Worm (Caenorhabditis elegans) whole organism, young adult: Measurements from ENCODE around the gene Y46G5A.15.

ENCODE experiments used
- F57A8.1 ChIP-seq: fragments of 200-800 bp; sonication (Bioruptor generic); optimal IDR thresholded peaks from 2 replicates; lab custom pipeline; 2018; ENCODE audit warnings: mild to moderate bottlenecking, missing genetic modification characterization, moderate library complexity, missing compliant biosample characterization
- ama-1 ChIP-seq, 3 experiments: fragments of 150-350 bp in 1 of 3; sonication (generic microtip) in 2 of 3; optimal IDR thresholded peaks; 2 replicates each; lab custom pipeline; 2014 to 2018; ENCODE audit warnings: missing biosample characterization in 2 of 3, missing genetic modification characterization in 2 of 3, missing genetic modification reagents in 2 of 3
- atf-7 ChIP-seq: sonication (generic microtip); optimal IDR thresholded peaks from 2 replicates; lab custom pipeline; 2017; ENCODE audit warnings: mild to moderate bottlenecking, missing genetic modification characterization, missing compliant biosample characterization
- him-1 ChIP-seq: sonication (generic microtip); optimal IDR thresholded peaks from 2 replicates; lab custom pipeline; 2016; ENCODE audit warnings: missing genotype, missing genetic modification reagents, missing genetic modification characterization, missing compliant biosample characterization
- pha-4 ChIP-seq: fragments of 150-350 bp; sonication (generic microtip); optimal IDR thresholded peaks from 2 replicates; lab custom pipeline; 2014; ENCODE audit warnings: missing biosample characterization, missing genetic modification reagents, missing genetic modification characterization
- rec-8 ChIP-seq, 2 experiments: sonication (generic microtip); optimal IDR thresholded peaks; 2 replicates each; lab custom pipeline; 2016; ENCODE audit warnings: mild to moderate bottlenecking in 2 of 2, missing genetic modification characterization in 2 of 2, missing genetic modification reagents in 2 of 2, missing genotype in 2 of 2, missing biosample characterization in 1 of 2, missing compliant biosample characterization in 1 of 2, moderate library complexity in 1 of 2
- sdz-38 ChIP-seq: sonication (generic microtip); optimal IDR thresholded peaks from 2 replicates; lab custom pipeline; 2016; ENCODE audit warnings: missing genotype, missing genetic modification characterization, missing compliant biosample characterization
- snpc-4 ChIP-seq, 5 experiments: fragments of 150-350 bp in 1 of 5; sonication (generic microtip) in 4 of 5; optimal IDR thresholded peaks; 2 replicates each; lab custom pipeline; 2014 to 2018; ENCODE audit warnings: missing genetic modification characterization in 5 of 5, missing biosample characterization in 3 of 5, antibody characterized with exemption in 2 of 5, mild to moderate bottlenecking in 2 of 5, missing compliant biosample characterization in 2 of 5, missing genotype in 2 of 5, moderate library complexity in 2 of 5, missing genetic modification reagents in 1 of 5
- unc-62 ChIP-seq: fragments of 150-350 bp; optimal IDR thresholded peaks from 2 replicates; lab custom pipeline; 2014; ENCODE audit warnings: missing biosample characterization, missing genetic modification reagents, missing genetic modification characterization
- ztf-25 ChIP-seq: fragments of 200-800 bp; sonication (Bioruptor generic); IDR thresholded peaks from 2 replicates; pipeline ENCODE4 v1.3.6; 2022; ENCODE audit warnings: missing genetic modification reagents, missing genetic modification characterization, missing compliant biosample characterization

ce11 chrII:12789497-12789896 lies 4.3 kb upstream of the Y46G5A.15 start:
- TF ChIP-seq pha-4 (tag; lab: Kevin White, UChicago) (no peak), F57A8.1 (GFP tag; lab: Kevin White, UChicago) (no peak), him-1 (no peak), rec-8 (tag; optimal IDR thresholded peaks at IDR 0.05; lab: Kevin White, UChicago) (no peak), ama-1 (optimal IDR thresholded peaks at IDR 0.05; lab: Kevin White, UChicago) (no peak), ama-1 (GFP tag; optimal IDR thresholded peaks at IDR 0.05; lab: Kevin White, UChicago) (no peak), unc-62 (GFP tag; lab: Kevin White, UChicago) (no peak), snpc-4 (GFP tag; optimal IDR thresholded peaks at IDR 0.05; lab: Kevin White, UChicago) (no peak), snpc-4 (tag; optimal IDR thresholded peaks at IDR 0.05; lab: Kevin White, UChicago) (no peak), atf-7 (tag; lab: Kevin White, UChicago) (no peak), ztf-25 (GFP tag; lab: Robert Waterston, UW) (no peak), sdz-38 (tag; lab: Kevin White, UChicago) (no peak)
